Fruit fly (Drosophila melanogaster) whole organism, embryonic: ENCODE results near the gene Ask1.
A peak's percentile ranks its signal among the peaks of the same experiment; 100 is the strongest.

Experiments
- Ada2b ChIP-seq: fragments of 200-800 bp; sonication (Bioruptor generic); IDR thresholded peaks from 2 replicates; pipeline ENCODE4 v1.3.6; 2022; ENCODE audit warnings: missing biosample characterization, missing genetic modification characterization
- Aef1 ChIP-seq: fragments of 200-800 bp; sonication (Bioruptor generic); IDR thresholded peaks from 3 replicates; pipeline ENCODE4 v1.3.6; 2022; ENCODE audit warnings: missing biosample characterization, missing genetic modification characterization
- Blimp-1 ChIP-seq: fragments of 200-800 bp; sonication (Bioruptor generic); optimal IDR thresholded peaks from 3 replicates; lab custom pipeline; 2018; ENCODE audit warnings: missing biosample characterization, missing genetic modification characterization, mild to moderate bottlenecking, moderate library complexity, missing genetic modification reagents
- CG10543 ChIP-seq: fragments of 200-800 bp; sonication (Bioruptor generic); optimal IDR thresholded peaks from 3 replicates; lab custom pipeline; 2017; ENCODE audit warnings: missing biosample characterization, mild to moderate bottlenecking, missing genetic modification characterization, moderate library complexity
- CG12155 ChIP-seq: fragments of 200-800 bp; sonication (Bioruptor generic); optimal IDR thresholded peaks from 3 replicates; lab custom pipeline; 2016; ENCODE audit warnings: missing biosample characterization, missing genetic modification characterization
- CG12744 ChIP-seq: fragments of 200-800 bp; sonication (Bioruptor generic); optimal IDR thresholded peaks from 2 replicates; lab custom pipeline; 2016; ENCODE audit warnings: missing biosample characterization, missing genetic modification characterization
- CG1647 ChIP-seq: fragments of 200-800 bp; sonication (Bioruptor generic); optimal IDR thresholded peaks from 3 replicates; lab custom pipeline; 2016; ENCODE audit warnings: missing biosample characterization, missing genetic modification characterization
- CG17802 ChIP-seq: fragments of 200-800 bp; sonication (Bioruptor generic); optimal IDR thresholded peaks from 2 replicates; lab custom pipeline; 2018; ENCODE audit warnings: missing biosample characterization, mild to moderate bottlenecking, missing genetic modification characterization, moderate library complexity
- CG17829 ChIP-seq: fragments of 200-800 bp; optimal IDR thresholded peaks from 2 replicates; lab custom pipeline; 2019; ENCODE audit warnings: missing biosample characterization, mild to moderate bottlenecking, missing genetic modification characterization, moderate library complexity
- CG18764 ChIP-seq: fragments of 200-800 bp; sonication (Bioruptor generic); optimal IDR thresholded peaks from 3 replicates; lab custom pipeline; 2016; ENCODE audit warnings: missing biosample characterization, missing genetic modification characterization
- CG2678 ChIP-seq: fragments of 200-800 bp; sonication (Bioruptor generic); optimal IDR thresholded peaks from 3 replicates; lab custom pipeline; 2019; ENCODE audit warnings: missing biosample characterization, mild to moderate bottlenecking, missing genetic modification characterization, moderate library complexity
- CG2712 ChIP-seq: fragments of 200-800 bp; optimal IDR thresholded peaks from 3 replicates; lab custom pipeline; 2019; ENCODE audit warnings: missing biosample characterization, mild to moderate bottlenecking, missing genetic modification characterization, moderate library complexity
- CG2889 ChIP-seq: fragments of 200-800 bp; sonication (Bioruptor generic); IDR thresholded peaks from 3 replicates; pipeline ENCODE4 v1.3.6; 2022; ENCODE audit warnings: missing biosample characterization, missing genetic modification characterization
- CG30020 ChIP-seq: fragments of 200-800 bp; optimal IDR thresholded peaks from 2 replicates; lab custom pipeline; 2019; ENCODE audit warnings: missing biosample characterization, mild to moderate bottlenecking, missing genetic modification characterization, moderate library complexity
- CG31388 ChIP-seq: fragments of 200-800 bp; sonication (Bioruptor generic); optimal IDR thresholded peaks from 2 replicates; lab custom pipeline; 2016; ENCODE audit warnings: missing biosample characterization, missing genetic modification characterization
- CG32767 ChIP-seq: fragments of 200-800 bp; sonication (Bioruptor generic); IDR thresholded peaks from 2 replicates; pipeline ENCODE4 v1.3.6; 2022; ENCODE audit warnings: missing biosample characterization, missing genetic modification characterization
- CG3281 ChIP-seq: fragments of 200-800 bp; sonication (Bioruptor generic); optimal IDR thresholded peaks from 3 replicates; lab custom pipeline; 2017; ENCODE audit warnings: missing biosample characterization, mild to moderate bottlenecking, missing genetic modification characterization
- CG4360 ChIP-seq: fragments of 200-800 bp; sonication (Bioruptor generic); IDR thresholded peaks from 2 replicates; pipeline ENCODE4 v1.3.6; 2022; ENCODE audit warnings: missing biosample characterization, missing genetic modification characterization
- CG4820 ChIP-seq: fragments of 200-800 bp; sonication (Bioruptor generic); optimal IDR thresholded peaks from 3 replicates; lab custom pipeline; 2016; ENCODE audit warnings: missing biosample characterization, missing genetic modification characterization
- CG4854 ChIP-seq: fragments of 200-800 bp; sonication (Bioruptor generic); optimal IDR thresholded peaks from 2 replicates; lab custom pipeline; 2016; ENCODE audit warnings: missing biosample characterization, missing genetic modification characterization, inconsistent platforms
- CG5180 ChIP-seq: fragments of 200-800 bp; sonication (Bioruptor generic); optimal IDR thresholded peaks from 3 replicates; lab custom pipeline; 2017; ENCODE audit warnings: missing biosample characterization, missing genetic modification characterization, mild to moderate bottlenecking, moderate library complexity, missing genetic modification reagents
- CG6813 ChIP-seq: fragments of 200-800 bp; sonication (Bioruptor generic); optimal IDR thresholded peaks from 2 replicates; lab custom pipeline; 2017; ENCODE audit warnings: missing biosample characterization, missing genetic modification characterization, mild to moderate bottlenecking, moderate library complexity, missing genetic modification reagents
- CG7786 ChIP-seq: fragments of 200-800 bp; sonication (Bioruptor generic); optimal IDR thresholded peaks from 2 replicates; lab custom pipeline; 2016; ENCODE audit warnings: missing biosample characterization, missing genetic modification characterization
- CG7839 ChIP-seq: fragments of 200-800 bp; sonication (Bioruptor generic); optimal IDR thresholded peaks from 3 replicates; lab custom pipeline; 2018; ENCODE audit warnings: missing biosample characterization, mild to moderate bottlenecking, missing genetic modification characterization, moderate library complexity
- CG8359 ChIP-seq: fragments of 200-800 bp; sonication (Bioruptor generic); optimal IDR thresholded peaks from 2 replicates; lab custom pipeline; 2017; ENCODE audit warnings: missing biosample characterization, mild to moderate bottlenecking, missing genetic modification characterization, borderline replicate concordance
- CG9727 ChIP-seq: fragments of 200-800 bp; sonication (Bioruptor generic); optimal IDR thresholded peaks from 3 replicates; lab custom pipeline; 2017; ENCODE audit warnings: missing biosample characterization, mild to moderate bottlenecking, missing genetic modification characterization
- CG9797 ChIP-seq: fragments of 200-800 bp; sonication (Bioruptor generic); optimal IDR thresholded peaks from 3 replicates; lab custom pipeline; 2018; ENCODE audit warnings: missing biosample characterization, mild to moderate bottlenecking, missing genetic modification characterization
- Dip3 ChIP-seq: fragments of 200-800 bp; sonication (Bioruptor generic); optimal IDR thresholded peaks from 3 replicates; lab custom pipeline; 2016; ENCODE audit warnings: missing biosample characterization, missing genetic modification characterization
- Doc2 ChIP-seq: fragments of 200-800 bp; sonication (Bioruptor generic); IDR thresholded peaks from 2 replicates; pipeline ENCODE4 v1.3.6; 2022; ENCODE audit warnings: missing biosample characterization, missing genetic modification characterization
- H2.0 ChIP-seq: fragments of 200-800 bp; sonication (Bioruptor generic); IDR thresholded peaks from 2 replicates; pipeline ENCODE4 v1.3.6; 2022; ENCODE audit warnings: missing biosample characterization, missing genetic modification characterization
- HmgD ChIP-seq: fragments of 200-800 bp; sonication (Bioruptor generic); optimal IDR thresholded peaks from 3 replicates; lab custom pipeline; 2016; ENCODE audit warnings: missing biosample characterization, missing genetic modification characterization
- PHDP ChIP-seq: fragments of 200-800 bp; sonication (Bioruptor generic); optimal IDR thresholded peaks from 3 replicates; lab custom pipeline; 2018; ENCODE audit warnings: missing biosample characterization, mild to moderate bottlenecking, missing genetic modification characterization, moderate library complexity
- Xrp1 ChIP-seq: fragments of 200-800 bp; sonication (Bioruptor generic); IDR thresholded peaks from 2 replicates; pipeline ENCODE4 v1.3.6; 2022; ENCODE audit warnings: missing biosample characterization, missing genetic modification characterization
- al ChIP-seq: fragments of 200-800 bp; sonication (Bioruptor generic); IDR thresholded peaks from 2 replicates; pipeline ENCODE4 v1.3.6; 2022; ENCODE audit warnings: missing biosample characterization, missing genetic modification characterization
- ara ChIP-seq: fragments of 200-800 bp; sonication (Bioruptor generic); IDR thresholded peaks from 2 replicates; pipeline ENCODE4 v1.3.6; 2022; ENCODE audit warnings: missing biosample characterization, missing genetic modification characterization
- chinmo ChIP-seq: fragments of 200-800 bp; sonication (Bioruptor generic); IDR thresholded peaks from 4 replicates; pipeline ENCODE4 v1.3.6; 2022; ENCODE audit warnings: missing biosample characterization, missing genetic modification characterization; ENCODE audit not compliant: partially characterized antibody
- crol ChIP-seq: fragments of 200-800 bp; sonication (Bioruptor generic); IDR thresholded peaks from 2 replicates; pipeline ENCODE4 v1.3.6; 2022; ENCODE audit warnings: missing biosample characterization, missing genetic modification characterization
- eve ChIP-seq, 2 experiments: fragments of >200 bp; optimal IDR thresholded peaks; 2 replicates each; lab custom pipeline; 2017; ENCODE audit warnings: missing biosample characterization in 2 of 2, missing genetic modification characterization in 2 of 2
- fd64A ChIP-seq: fragments of 200-800 bp; sonication (Bioruptor generic); optimal IDR thresholded peaks from 3 replicates; lab custom pipeline; 2018; ENCODE audit warnings: missing biosample characterization, mild to moderate bottlenecking, missing genetic modification characterization
- grau ChIP-seq: fragments of 200-800 bp; optimal IDR thresholded peaks from 3 replicates; lab custom pipeline; 2019; ENCODE audit warnings: missing biosample characterization, mild to moderate bottlenecking, missing genetic modification characterization, moderate library complexity
- ind ChIP-seq: fragments of 200-800 bp; sonication (Bioruptor generic); optimal IDR thresholded peaks from 3 replicates; lab custom pipeline; 2016; ENCODE audit warnings: missing biosample characterization, missing genetic modification characterization
- kay ChIP-seq: fragments of 200-800 bp; sonication (Bioruptor generic); optimal IDR thresholded peaks from 2 replicates; lab custom pipeline; 2016; ENCODE audit warnings: missing biosample characterization, missing genetic modification characterization
- lilli ChIP-seq: fragments of 200-800 bp; sonication (Bioruptor generic); optimal IDR thresholded peaks from 3 replicates; lab custom pipeline; 2016; ENCODE audit warnings: missing biosample characterization, missing genetic modification characterization
- maf-S ChIP-seq: fragments of 200-800 bp; sonication (Bioruptor generic); optimal IDR thresholded peaks from 2 replicates; lab custom pipeline; 2016; ENCODE audit warnings: missing biosample characterization, missing genetic modification characterization
- peb ChIP-seq: fragments of 200-800 bp; sonication (Bioruptor generic); IDR thresholded peaks from 2 replicates; pipeline ENCODE4 v1.3.6; 2022; ENCODE audit warnings: missing biosample characterization, missing genetic modification characterization
- pita ChIP-seq: fragments of 200-800 bp; sonication (Bioruptor generic); optimal IDR thresholded peaks from 2 replicates; lab custom pipeline; 2017; ENCODE audit warnings: missing biosample characterization, mild to moderate bottlenecking, missing genetic modification characterization
- pum ChIP-seq: fragments of 200-800 bp; sonication (Bioruptor generic); optimal IDR thresholded peaks from 2 replicates; lab custom pipeline; 2016; ENCODE audit warnings: missing biosample characterization, missing genetic modification characterization
- sens ChIP-seq: fragments of 200-800 bp; sonication (Bioruptor generic); peaks from one replicate; lab custom pipeline; 2016; ENCODE audit warnings: missing biosample characterization, missing genetic modification characterization
- sens-2 ChIP-seq: fragments of 200-800 bp; sonication (Bioruptor generic); IDR thresholded peaks from 2 replicates; pipeline ENCODE4 v1.3.6; 2022; ENCODE audit warnings: missing biosample characterization, missing genetic modification characterization
- sima ChIP-seq: fragments of 200-800 bp; sonication (Bioruptor generic); optimal IDR thresholded peaks from 2 replicates; lab custom pipeline; 2016; ENCODE audit warnings: missing biosample characterization, missing genetic modification characterization
- so ChIP-seq: fragments of 200-800 bp; sonication (Bioruptor generic); IDR thresholded peaks from 3 replicates; pipeline ENCODE4 v1.3.6; 2022; ENCODE audit warnings: missing biosample characterization, missing genetic modification characterization

Ask1 gene

DNA sequence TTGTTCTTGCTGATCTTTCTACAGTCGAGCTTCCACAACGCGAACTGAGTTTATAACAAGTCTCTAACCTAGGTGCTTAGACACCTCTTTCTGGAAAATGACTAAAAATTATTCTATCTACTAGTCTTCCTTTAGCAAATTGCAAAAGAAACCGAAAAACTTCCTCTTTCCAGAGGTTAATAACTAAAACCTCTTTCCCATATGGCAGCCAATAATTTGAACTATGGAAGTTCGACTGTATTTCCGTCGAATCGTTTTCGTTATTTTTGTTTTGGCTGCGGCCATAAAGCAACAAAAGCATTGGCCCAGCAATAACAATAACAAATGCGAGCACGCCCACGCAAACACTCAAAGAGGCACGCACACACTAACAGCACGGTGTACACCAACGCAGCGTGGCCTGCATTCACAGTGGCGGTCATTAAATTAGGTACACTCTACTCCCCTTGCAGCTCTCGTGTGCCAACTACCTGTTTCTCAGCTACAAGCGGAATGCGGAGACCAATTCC is 966 bp downstream of the Ask1 start (continued):
- TF ChIP-seq fd64A (peak; percentile 53), CG12155 (GFP tag; lab: Kevin White, UChicago) (peak; percentile 9), peb (GFP tag; lab: Robert Waterston, UW) (no peak), H2.0 (GFP tag; lab: Robert Waterston, UW) (peak; percentile 33; the same call in 1 of the 2 replicates), CG18764 (GFP tag; lab: Kevin White, UChicago) (no peak), sens-2 (GFP tag; lab: Robert Waterston, UW) (no peak), maf-S (no peak), pita (GFP tag; lab: Kevin White, UChicago) (no peak), CG9797 (GFP tag; lab: Kevin White, UChicago) (no peak), CG10543 (GFP tag; lab: Kevin White, UChicago) (peak; percentile 74), lilli (GFP tag; lab: Kevin White, UChicago) (peak; percentile 66), Blimp-1 (peak; percentile 49), CG4854 (peak; percentile 22), HmgD (GFP tag; lab: Kevin White, UChicago) (no peak), CG17802 (peak; percentile 1), CG30020 (tag; lab: Kevin White, UChicago) (no peak), CG9727 (GFP tag; lab: Kevin White, UChicago) (peak; percentile 47), eve (GFP tag; optimal IDR thresholded peaks at IDR 0.05; lab: Kevin White, UChicago) (no peak), CG4360 (GFP tag; lab: Robert Waterston, UW) (peak; percentile 62), chinmo (GFP tag; lab: Robert Waterston, UW) (peak; percentile 90), CG7839 (peak; percentile 72), CG2889 (GFP tag; lab: Robert Waterston, UW) (no peak), CG2712 (tag; lab: Kevin White, UChicago) (peak; percentile 60), Xrp1 (GFP tag; lab: Robert Waterston, UW) (peak; percentile 35; the same call in 1 of the 2 replicates), CG17829 (tag; lab: Kevin White, UChicago) (peak; percentile 23), Aef1 (GFP tag; lab: Robert Waterston, UW) (peak; percentile 63; the same call in 2 of the 3 replicates), PHDP (peak; percentile 59), CG1647 (GFP tag; lab: Kevin White, UChicago) (no peak), ind (GFP tag; lab: Kevin White, UChicago) (peak; percentile 41), CG8359 (GFP tag; lab: Kevin White, UChicago) (no peak), CG12744 (no peak), CG32767 (GFP tag; lab: Robert Waterston, UW) (no peak), sens (GFP tag; lab: Kevin White, UChicago) (peak; percentile 79), ara (GFP tag; lab: Robert Waterston, UW) (0 out of 2 replicates have a peak, but pooled peaks have one; percentile 18), grau (tag; lab: Kevin White, UChicago) (peak; percentile 96), al (GFP tag; lab: Robert Waterston, UW) (0 out of 2 replicates have a peak, but pooled peaks have one; percentile 23), CG4820 (GFP tag; lab: Kevin White, UChicago) (peak; percentile 37), kay (GFP tag; lab: Kevin White, UChicago) (no peak), CG7786 (GFP tag; lab: Kevin White, UChicago) (peak; percentile 43), so (GFP tag; lab: Robert Waterston, UW) (0 out of 3 replicates have a peak, but pooled peaks have one; percentile 37), Dip3 (GFP tag; lab: Kevin White, UChicago) (peak; percentile 31), CG5180 (GFP tag; lab: Kevin White, UChicago) (peak; percentile 40), CG2678 (tag; lab: Kevin White, UChicago) (peak; percentile 79), CG6813 (GFP tag; lab: Kevin White, UChicago) (peak; percentile 56), sima (no peak), CG3281 (GFP tag; lab: Kevin White, UChicago) (peak; percentile 51), crol (GFP tag; lab: Robert Waterston, UW) (no peak), CG31388 (no peak), Ada2b (GFP tag; lab: Robert Waterston, UW) (peak; percentile 27; the same call in 1 of the 2 replicates), Doc2 (GFP tag; lab: Robert Waterston, UW) (no peak), pum (GFP tag; lab: Kevin White, UChicago) (peak; percentile 24)
